Fruit fly (Drosophila melanogaster): ENCODE data around the gene CG7778.

The CG7778 gene

dm6 chr2L:8381508-8382036 is 35.2 kb downstream of the CG7778 start, which contains the start of gene AlaRS (continued):
- TF ChIP-seq Max (GFP tag; optimal IDR thresholded peaks at IDR 0.05) (peak; percentile 36), CG10321 (GFP tag; IDR thresholded peaks at IDR 0.05) (no peak), CG4424 (GFP tag; optimal IDR thresholded peaks at IDR 0.05) (peak; percentile 22), Oli (tag; optimal IDR thresholded peaks at IDR 0.05) (peak; percentile 9), CG12219 (GFP tag; optimal IDR thresholded peaks at IDR 0.05) (peak; percentile 3), Pdp1 (GFP tag; optimal IDR thresholded peaks at IDR 0.05) (peak in 1 of 2 experiments; percentile 60), CG31441 (GFP tag; IDR thresholded peaks at IDR 0.05) (peak; percentile 49; the same call in 1 of the 2 replicates), nerfin-2 (GFP tag; IDR thresholded peaks at IDR 0.05; ENCODE audit: partially characterized antibody) (peak; percentile 36; the same call in 1 of the 2 replicates), dmrt99B (tag; optimal IDR thresholded peaks at IDR 0.05) (peak; percentile 27), CG1603 (tag; optimal IDR thresholded peaks at IDR 0.05) (peak; percentile 28), zen2 (GFP tag; IDR thresholded peaks at IDR 0.05; ENCODE audit: partially characterized antibody) (peak; percentile 59; the same call in 1 of the 3 replicates), CG17829 (tag; optimal IDR thresholded peaks at IDR 0.05) (peak; percentile 67), Opbp (GFP tag; IDR thresholded peaks at IDR 0.05; ENCODE audit: partially characterized antibody) (peak; percentile 50; the same call in 1 of the 3 replicates), CG13624 (GFP tag; optimal IDR thresholded peaks at IDR 0.05) (peak; percentile 20), CG9797 (GFP tag; optimal IDR thresholded peaks at IDR 0.05) (no peak), CG10654 (GFP tag; optimal IDR thresholded peaks at IDR 0.05) (peak; percentile 6), stc (GFP tag; IDR thresholded peaks at IDR 0.05) (0 out of 2 replicates have a peak, but pooled peaks have one; percentile 21), bcd (GFP tag; optimal IDR thresholded peaks at IDR 0.05) (peak; percentile 29), CG2889 (GFP tag; IDR thresholded peaks at IDR 0.05) (no peak), Hr51 (GFP tag; optimal IDR thresholded peaks at IDR 0.05) (peak in 1 of 2 experiments; percentile 46), Atf6 (GFP tag; IDR thresholded peaks at IDR 0.05) (no peak), CG13775 (GFP tag; optimal IDR thresholded peaks at IDR 0.05) (peak; percentile 44), Stat92E (GFP tag; optimal IDR thresholded peaks at IDR 0.05) (no peak), stwl (tag; optimal IDR thresholded peaks at IDR 0.05) (peak; percentile 45), HHEX (GFP tag; optimal IDR thresholded peaks at IDR 0.05) (peak; percentile 15), odd (GFP tag; optimal IDR thresholded peaks at IDR 0.05) (peak; percentile 27), HLH4C (GFP tag; IDR thresholded peaks at IDR 0.05; ENCODE audit: partially characterized antibody) (peak; percentile 66), chinmo (GFP tag; IDR thresholded peaks at IDR 0.05; ENCODE audit: partially characterized antibody) (peak; percentile 83; the same call in 2 of the 4 replicates), CG32767 (GFP tag; IDR thresholded peaks at IDR 0.05) (no peak), pan (optimal IDR thresholded peaks at IDR 0.05) (no peak), pan (GFP tag; optimal IDR thresholded peaks at IDR 0.05 in 1 of 2, IDR thresholded peaks at IDR 0.05 in 1 of 2) (peak in 1 of 2 experiments; percentile 43), CG15514 (GFP tag; optimal IDR thresholded peaks at IDR 0.05) (peak; percentile 84), sens (GFP tag) (peak; percentile 88), NfI (GFP tag; optimal IDR thresholded peaks at IDR 0.05) (peak; percentile 4), B-H2 (GFP tag; optimal IDR thresholded peaks at IDR 0.05) (peak; percentile 39), BEAF-32 (GFP tag; optimal IDR thresholded peaks at IDR 0.05) (peak; percentile 70), CG4854 (GFP tag; optimal IDR thresholded peaks at IDR 0.05) (peak; percentile 15), CG10274 (GFP tag; optimal IDR thresholded peaks at IDR 0.05) (no peak), Fer3 (tag; optimal IDR thresholded peaks at IDR 0.05) (peak; percentile 12), Hmx (GFP tag; optimal IDR thresholded peaks at IDR 0.05) (no peak), amos (GFP tag; IDR thresholded peaks at IDR 0.05; ENCODE audit: partially characterized antibody) (peak; percentile 63; the same call in 1 of the 2 replicates), YL-1 (GFP tag; optimal IDR thresholded peaks at IDR 0.05) (peak; percentile 83), CHES-1-like (GFP tag; optimal IDR thresholded peaks at IDR 0.05) (no peak), Spps (tag; optimal IDR thresholded peaks at IDR 0.05) (peak; percentile 23), ssp (GFP tag; IDR thresholded peaks at IDR 0.05) (no peak), CG11723 (GFP tag; optimal IDR thresholded peaks at IDR 0.05) (peak; percentile 22), CG9437 (GFP tag; optimal IDR thresholded peaks at IDR 0.05) (no peak), MESR4 (GFP tag; optimal IDR thresholded peaks at IDR 0.05) (peak; percentile 77)

Data from whole organism, embryonic.